Worm (Caenorhabditis elegans) whole organism, L4 larva: ENCODE results near the gene fubl-1.

Experiments
- D1046.2 ChIP-seq: fragments of 200-800 bp; sonication (Bioruptor generic); IDR thresholded peaks from 2 replicates; pipeline ENCODE4 v1.3.6; 2022; ENCODE audit warnings: missing genetic modification characterization, missing compliant biosample characterization
- F10B5.3 ChIP-seq: sonication (generic microtip); optimal IDR thresholded peaks from 2 replicates; lab custom pipeline; 2016; ENCODE audit warnings: mild to moderate bottlenecking, missing genetic modification characterization, missing compliant biosample characterization
- T20F7.1 ChIP-seq: fragments of 200-800 bp; sonication (Bioruptor generic); optimal IDR thresholded peaks from 2 replicates; lab custom pipeline; 2018; ENCODE audit warnings: mild to moderate bottlenecking, missing genetic modification characterization, missing compliant biosample characterization
- aha-1 ChIP-seq: fragments of 150-350 bp; peaks from one replicate; lab custom pipeline; 2014; ENCODE audit warnings: missing biosample characterization, missing genetic modification characterization
- arid-1 ChIP-seq: fragments of 200-800 bp; sonication (Bioruptor generic); conservative IDR thresholded peaks from 2 replicates; pipeline ENCODE4 v1.3.6; 2022; ENCODE audit warnings: missing genetic modification reagents, missing genetic modification characterization, missing compliant biosample characterization
- ceh-62 ChIP-seq: sonication (generic microtip); optimal IDR thresholded peaks from 2 replicates; lab custom pipeline; 2017; ENCODE audit warnings: missing biosample characterization, missing genetic modification characterization
- ces-1 ChIP-seq: fragments of 150-350 bp; sonication (generic microtip); optimal IDR thresholded peaks from 4 replicates; lab custom pipeline; 2014; ENCODE audit warnings: missing biosample characterization, missing genetic modification reagents, missing genetic modification characterization
- ctbp-1 ChIP-seq: fragments of 200-800 bp; sonication (Bioruptor generic); IDR thresholded peaks from 2 replicates; pipeline ENCODE4 v1.3.6; 2022; ENCODE audit warnings: missing genetic modification reagents, missing genetic modification characterization, missing compliant biosample characterization
- daf-19 ChIP-seq: fragments of 200-800 bp; sonication (Bioruptor generic); conservative IDR thresholded peaks from 2 replicates; pipeline ENCODE4 v1.3.6; 2022; ENCODE audit warnings: missing genetic modification characterization, missing compliant biosample characterization
- daf-8 ChIP-seq: fragments of 200-800 bp; sonication (Bioruptor generic); IDR thresholded peaks from 2 replicates; pipeline ENCODE4 v1.3.6; 2022; ENCODE audit warnings: missing genetic modification characterization, missing compliant biosample characterization
- dmd-6 ChIP-seq: fragments of 200-800 bp; sonication (Bioruptor generic); IDR thresholded peaks from 2 replicates; pipeline ENCODE4 v1.3.6; 2022; ENCODE audit warnings: missing genetic modification reagents, missing genetic modification characterization, missing compliant biosample characterization
- dmd-8 ChIP-seq: fragments of 200-800 bp; sonication (Bioruptor generic); IDR thresholded peaks from 2 replicates; pipeline ENCODE4 v1.3.6; 2022; ENCODE audit warnings: missing genetic modification characterization, missing compliant biosample characterization
- duxl-1 ChIP-seq: sonication (generic microtip); optimal IDR thresholded peaks from 2 replicates; lab custom pipeline; 2016; ENCODE audit warnings: mild to moderate bottlenecking, missing genetic modification characterization, moderate library complexity, missing compliant biosample characterization; ENCODE audit not compliant: poor library complexity
- dve-1 ChIP-seq: sonication (generic microtip); optimal IDR thresholded peaks from 2 replicates; lab custom pipeline; 2017; ENCODE audit warnings: antibody characterized with exemption, mild to moderate bottlenecking, missing genetic modification characterization, missing compliant biosample characterization; ENCODE audit not compliant: insufficient read depth
- fos-1 ChIP-seq: fragments of 150-350 bp; optimal IDR thresholded peaks from 2 replicates; lab custom pipeline; 2014; ENCODE audit warnings: missing biosample characterization, missing genetic modification characterization
- gei-8 ChIP-seq: fragments of 200-800 bp; sonication (Bioruptor generic); optimal IDR thresholded peaks from 2 replicates; lab custom pipeline; 2018; ENCODE audit warnings: mild to moderate bottlenecking, missing genetic modification characterization, missing compliant biosample characterization
- hif-1 ChIP-seq, 2 experiments: sonication (generic microtip); optimal IDR thresholded peaks; 2 replicates each; lab custom pipeline; 2016 to 2017; ENCODE audit warnings: missing compliant biosample characterization in 2 of 2, missing genetic modification characterization in 2 of 2, missing genetic modification reagents in 2 of 2, missing genotype in 2 of 2, mild to moderate bottlenecking in 1 of 2
- hlh-11 ChIP-seq: fragments of 200-800 bp; sonication (Bioruptor generic); optimal IDR thresholded peaks from 2 replicates; lab custom pipeline; 2018; ENCODE audit warnings: mild to moderate bottlenecking, missing genetic modification characterization, missing compliant biosample characterization
- hlh-30 ChIP-seq: sonication (generic microtip); optimal IDR thresholded peaks from 2 replicates; lab custom pipeline; 2017; ENCODE audit warnings: antibody characterized with exemption, mild to moderate bottlenecking, missing genetic modification characterization, missing compliant biosample characterization; ENCODE audit not compliant: insufficient read depth
- lin-13 ChIP-seq: fragments of 150-350 bp; optimal IDR thresholded peaks from 2 replicates; lab custom pipeline; 2014; ENCODE audit warnings: missing biosample characterization, missing genetic modification reagents, missing genetic modification characterization
- lin-29 ChIP-seq: fragments of 200-800 bp; sonication (Bioruptor generic); IDR thresholded peaks from 2 replicates; pipeline ENCODE4 v1.3.6; 2022; ENCODE audit warnings: missing genetic modification reagents, missing genetic modification characterization, missing compliant biosample characterization
- lir-3 ChIP-seq: sonication (generic microtip); optimal IDR thresholded peaks from 2 replicates; lab custom pipeline; 2016; ENCODE audit warnings: mild to moderate bottlenecking, missing genetic modification characterization, missing compliant biosample characterization
- lsy-2 ChIP-seq, 2 experiments: fragments of 150-350 bp in 1 of 2; sonication (generic microtip) in 1 of 2; optimal IDR thresholded peaks; 2 replicates each; lab custom pipeline; 2014 to 2017; ENCODE audit warnings: missing biosample characterization in 2 of 2, missing genetic modification characterization in 2 of 2
- madf-5 ChIP-seq, 2 experiments: fragments of 200-800 bp; sonication (Bioruptor generic); IDR thresholded peaks; 2 replicates each; pipeline ENCODE4 v1.3.6; 2022; ENCODE audit warnings: missing compliant biosample characterization in 2 of 2, missing genetic modification characterization in 2 of 2
- mdt-29 ChIP-seq: fragments of 200-800 bp; sonication (Bioruptor generic); IDR thresholded peaks from 2 replicates; pipeline ENCODE4 v1.3.6; 2022; ENCODE audit warnings: missing genetic modification reagents, missing genetic modification characterization, missing compliant biosample characterization
- mep-1 ChIP-seq: fragments of 150-350 bp; sonication (generic microtip); optimal IDR thresholded peaks from 3 replicates; lab custom pipeline; 2014; ENCODE audit warnings: missing biosample characterization, missing genetic modification characterization
- mxl-2 ChIP-seq: fragments of 200-800 bp; sonication (Bioruptor generic); conservative IDR thresholded peaks from 2 replicates; pipeline ENCODE4 v1.3.6; 2022; ENCODE audit warnings: missing genetic modification reagents, missing genetic modification characterization, missing compliant biosample characterization
- nhr-102 ChIP-seq: sonication (generic microtip); optimal IDR thresholded peaks from 2 replicates; lab custom pipeline; 2016; ENCODE audit warnings: mild to moderate bottlenecking, missing genetic modification characterization, moderate library complexity, missing compliant biosample characterization
- nhr-41 ChIP-seq: fragments of 200-800 bp; sonication (Bioruptor generic); IDR thresholded peaks from 2 replicates; pipeline ENCODE4 v1.3.6; 2022; ENCODE audit warnings: missing genetic modification reagents, missing genetic modification characterization, missing compliant biosample characterization
- nhr-42 ChIP-seq: fragments of 200-800 bp; sonication (Bioruptor generic); IDR thresholded peaks from 2 replicates; pipeline ENCODE4 v1.3.6; 2022; ENCODE audit warnings: missing genetic modification characterization, missing compliant biosample characterization
- nhr-48 ChIP-seq: sonication (generic microtip); optimal IDR thresholded peaks from 2 replicates; lab custom pipeline; 2016; ENCODE audit warnings: mild to moderate bottlenecking, missing genetic modification characterization, missing compliant biosample characterization
- nhr-6 ChIP-seq: fragments of 150-350 bp; optimal IDR thresholded peaks from 2 replicates; lab custom pipeline; 2014; ENCODE audit warnings: missing biosample characterization, missing genetic modification characterization
- nhr-76 ChIP-seq: fragments of 150-350 bp; optimal IDR thresholded peaks from 2 replicates; lab custom pipeline; 2014; ENCODE audit warnings: missing biosample characterization, missing genetic modification characterization
- php-3 ChIP-seq: fragments of 200-800 bp; sonication (Bioruptor generic); IDR thresholded peaks from 2 replicates; pipeline ENCODE4 v1.3.6; 2022; ENCODE audit warnings: missing genetic modification reagents, missing genetic modification characterization, missing compliant biosample characterization
- saeg-2 ChIP-seq: fragments of 200-800 bp; sonication (Bioruptor generic); IDR thresholded peaks from 2 replicates; pipeline ENCODE4 v1.3.6; 2022; ENCODE audit warnings: missing genetic modification reagents, missing genetic modification characterization, missing compliant biosample characterization
- set-16 ChIP-seq: fragments of 200-800 bp; sonication (Bioruptor generic); IDR thresholded peaks from 2 replicates; pipeline ENCODE4 v1.3.6; 2022; ENCODE audit warnings: missing genetic modification reagents, missing genetic modification characterization, missing compliant biosample characterization
- skn-1 ChIP-seq: fragments of 150-350 bp; optimal IDR thresholded peaks from 2 replicates; lab custom pipeline; 2014; ENCODE audit warnings: missing biosample characterization, missing genetic modification characterization
- spr-3 ChIP-seq: fragments of 200-800 bp; sonication (Bioruptor generic); optimal IDR thresholded peaks from 2 replicates; lab custom pipeline; 2018; ENCODE audit warnings: mild to moderate bottlenecking, missing genetic modification characterization, missing compliant biosample characterization
- unc-130 ChIP-seq: sonication (generic microtip); optimal IDR thresholded peaks from 2 replicates; lab custom pipeline; 2016; ENCODE audit warnings: missing genetic modification reagents, missing genetic modification characterization, missing compliant biosample characterization
- vab-7 ChIP-seq: fragments of 200-800 bp; sonication (Bioruptor generic); IDR thresholded peaks from 2 replicates; pipeline ENCODE4 v1.3.6; 2022; ENCODE audit warnings: missing genetic modification reagents, missing genetic modification characterization, missing compliant biosample characterization
- zfp-2 ChIP-seq: sonication (generic microtip); optimal IDR thresholded peaks from 2 replicates; lab custom pipeline; 2016; ENCODE audit warnings: mild to moderate bottlenecking, missing genetic modification characterization, missing compliant biosample characterization
- zfp-3 ChIP-seq: fragments of 200-800 bp; sonication (Bioruptor generic); conservative IDR thresholded peaks from 2 replicates; pipeline ENCODE4 v1.3.6; 2022; ENCODE audit warnings: missing genetic modification reagents, missing genetic modification characterization, missing compliant biosample characterization

Gene fubl-1

DNA sequence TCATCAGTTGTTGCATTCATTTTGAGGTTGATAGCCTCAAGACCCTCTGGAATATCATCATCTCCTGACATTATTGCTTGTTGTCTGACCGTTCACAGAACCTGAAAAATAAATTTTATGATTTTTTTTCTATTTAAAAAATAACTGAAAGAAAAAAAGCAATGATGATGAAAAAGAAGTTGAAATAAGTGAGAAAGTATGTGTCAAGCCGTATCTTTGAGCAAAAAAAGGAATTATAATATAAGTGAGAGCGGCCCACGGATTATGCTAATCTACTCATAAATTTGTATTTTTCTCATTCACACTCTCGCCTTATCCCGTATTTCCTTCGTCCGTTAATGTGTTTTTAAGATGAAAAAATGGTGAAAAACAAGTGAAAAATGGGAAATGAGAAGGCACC lies 31.5 kb upstream of the fubl-1 start, which contains the start of gene ric-4:
ric-4 (minus strand) TSS at position 101 of the 400 bp plus-strand sequence.
- no peak for TF ChIP-seq nhr-102 (tag; lab: Kevin White, UChicago)
- no peak for TF ChIP-seq unc-130 (GFP tag; lab: Kevin White, UChicago)
- no peak for TF ChIP-seq zfp-2 (tag; lab: Kevin White, UChicago)
- no peak for TF ChIP-seq mxl-2 (GFP tag; lab: Robert Waterston, UW)
- TF ChIP-seq ctbp-1 (GFP tag; lab: Robert Waterston, UW) = no peak
- TF ChIP-seq lsy-2 (tag; optimal IDR thresholded peaks at IDR 0.05; lab: Kevin White, UChicago) = no peak
- TF ChIP-seq aha-1 (tag; lab: Kevin White, UChicago) = no peak
- no peak for TF ChIP-seq lin-13 (GFP tag; lab: Kevin White, UChicago)
- TF ChIP-seq T20F7.1 (GFP tag; lab: Kevin White, UChicago) = no peak
- no peak for TF ChIP-seq ceh-62 (tag; lab: Kevin White, UChicago)
- TF ChIP-seq fos-1 (tag; lab: Kevin White, UChicago) = no peak
- no peak for TF ChIP-seq php-3 (GFP tag; lab: Robert Waterston, UW)
- no peak for TF ChIP-seq spr-3 (GFP tag; lab: Kevin White, UChicago)

- TF ChIP-seq ces-1 (GFP tag; lab: Kevin White, UChicago) (peak; percentile 54), madf-5 (GFP tag; IDR thresholded peaks at IDR 0.05; lab: Robert Waterston, UW) (no peak)
Observed at ce11 chrV:10266050-10266449, 27.4 kb upstream of the fubl-1 start.

ce11 chrV:10265019-10265418 lies 26.4 kb upstream of the fubl-1 start:
- TF ChIP-seq ces-1 (GFP tag; lab: Kevin White, UChicago) (peak; percentile 73), nhr-41 (GFP tag; lab: Robert Waterston, UW) (no peak)

DNA sequence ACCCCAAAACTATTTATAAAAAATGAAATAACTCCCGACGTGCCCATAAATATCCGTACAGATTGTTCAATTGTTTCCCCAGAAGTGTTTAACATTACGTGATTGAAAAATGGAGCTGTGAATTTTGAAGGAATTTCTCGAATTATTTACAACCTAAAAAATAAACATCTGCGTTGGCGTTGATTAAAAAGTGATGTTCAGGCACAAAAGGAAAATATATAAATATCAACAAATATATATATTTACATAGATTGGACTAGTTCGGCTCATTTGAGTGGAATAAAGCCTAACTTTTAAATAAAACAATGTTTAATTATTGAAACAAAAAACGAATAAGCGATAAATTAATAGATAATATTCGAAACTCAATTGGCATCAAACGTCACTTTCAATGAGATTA lies 21.8 kb upstream of the fubl-1 start, which contains the start of gene sri-18:
sri-18 (minus strand) TSS at position 101 of the 400 bp plus-strand sequence.
- TF ChIP-seq vab-7 (GFP tag; lab: Robert Waterston, UW) (no peak), saeg-2 (GFP tag; lab: Robert Waterston, UW) (no peak), set-16 (no peak), duxl-1 (tag; lab: Kevin White, UChicago) (no peak), lin-29 (GFP tag; lab: Robert Waterston, UW) (no peak), nhr-6 (tag; lab: Kevin White, UChicago) (no peak), zfp-3 (GFP tag; lab: Robert Waterston, UW) (no peak), lir-3 (no peak), spr-3 (GFP tag; lab: Kevin White, UChicago) (no peak), mep-1 (tag; lab: Kevin White, UChicago) (no peak), dve-1 (tag; lab: Kevin White, UChicago) (no peak), skn-1 (tag; lab: Kevin White, UChicago) (no peak), D1046.2 (no peak)

- TF ChIP-seq ces-1 (GFP tag; lab: Kevin White, UChicago) = no peak
- TF ChIP-seq dmd-8 (GFP tag; lab: Robert Waterston, UW) = no peak
- no peak for TF ChIP-seq lin-13 (GFP tag; lab: Kevin White, UChicago)
- TF ChIP-seq nhr-76 (tag; lab: Kevin White, UChicago) = no peak
- TF ChIP-seq dmd-6 = peak; percentile 91
- TF ChIP-seq php-3 (GFP tag; lab: Robert Waterston, UW) = peak; percentile 63
- TF ChIP-seq mdt-29 (GFP tag; lab: Robert Waterston, UW) = no peak
- TF ChIP-seq vab-7 (GFP tag; lab: Robert Waterston, UW) = no peak
- no peak for TF ChIP-seq duxl-1 (tag; lab: Kevin White, UChicago)
- TF ChIP-seq mep-1 (tag; lab: Kevin White, UChicago) = no peak
- no peak for TF ChIP-seq zfp-3 (GFP tag; lab: Robert Waterston, UW)
- no peak for TF ChIP-seq daf-8 (GFP tag; lab: Robert Waterston, UW)
- no peak for TF ChIP-seq nhr-42 (GFP tag; lab: Robert Waterston, UW)
- no peak for TF ChIP-seq arid-1
- TF ChIP-seq daf-19 (GFP tag; lab: Robert Waterston, UW) = no peak
- no peak for TF ChIP-seq nhr-48 (tag; lab: Kevin White, UChicago)
- peak; percentile 75 for TF ChIP-seq hlh-30 (tag; lab: Kevin White, UChicago)
- TF ChIP-seq gei-8 = no peak
- no peak for TF ChIP-seq hif-1 (tag; optimal IDR thresholded peaks at IDR 0.05; lab: Kevin White, UChicago)
- peak; percentile 75 for TF ChIP-seq hlh-11 (tag; lab: Kevin White, UChicago)
- TF ChIP-seq F10B5.3 = no peak
Observed at ce11 chrV:10256050-10256449, 17.4 kb upstream of the fubl-1 start, which contains the start of gene nhr-232. Gene nhr-232 (plus strand): TSS chrV:10256170.
